Worm (Caenorhabditis elegans) whole organism, L2 larva: ENCODE results near the gene C18E9.7.

Experiments used
- C34F6.9 ChIP-seq: fragments of 150-350 bp; optimal IDR thresholded peaks from 2 replicates; lab custom pipeline; 2014; ENCODE audit warnings: missing biosample characterization, missing genetic modification characterization
- F13H6.1 ChIP-seq: sonication (generic microtip); optimal IDR thresholded peaks from 2 replicates; lab custom pipeline; 2016; ENCODE audit warnings: missing genetic modification characterization, missing compliant biosample characterization
- R02D3.7 ChIP-seq: fragments of 150-350 bp; optimal IDR thresholded peaks from 2 replicates; lab custom pipeline; 2014; ENCODE audit warnings: missing biosample characterization, missing genetic modification characterization
- Y55F3AM.14 ChIP-seq: fragments of 200-800 bp; sonication (Bioruptor generic); optimal IDR thresholded peaks from 2 replicates; lab custom pipeline; 2018; ENCODE audit warnings: mild to moderate bottlenecking, missing genetic modification characterization, missing compliant biosample characterization
- ZK546.5 ChIP-seq: sonication (generic microtip); optimal IDR thresholded peaks from 2 replicates; lab custom pipeline; 2017; ENCODE audit warnings: missing biosample characterization, missing genetic modification characterization
- alr-1 ChIP-seq: fragments of 150-350 bp; optimal IDR thresholded peaks from 2 replicates; lab custom pipeline; 2014; ENCODE audit warnings: missing biosample characterization, missing genetic modification characterization
- aly-2 ChIP-seq: fragments of 150-350 bp; optimal IDR thresholded peaks from 2 replicates; lab custom pipeline; 2014; ENCODE audit warnings: missing biosample characterization, missing genetic modification characterization
- ama-1 ChIP-seq: fragments of 150-350 bp; optimal IDR thresholded peaks from 2 replicates; lab custom pipeline; 2018; ENCODE audit warnings: inconsistent platforms
- blmp-1 ChIP-seq: sonication (generic microtip); optimal IDR thresholded peaks from 2 replicates; lab custom pipeline; 2017; ENCODE audit warnings: missing genetic modification characterization, mild to moderate bottlenecking, missing compliant biosample characterization, antibody characterized with exemption, moderate library complexity; ENCODE audit not compliant: insufficient read depth
- ceh-16 ChIP-seq: fragments of 150-350 bp; optimal IDR thresholded peaks from 2 replicates; lab custom pipeline; 2014; ENCODE audit warnings: missing biosample characterization, missing genetic modification characterization
- ceh-82 ChIP-seq: fragments of 150-350 bp; optimal IDR thresholded peaks from 2 replicates; lab custom pipeline; 2014; ENCODE audit warnings: missing biosample characterization, missing genetic modification characterization
- crh-2 ChIP-seq: sonication (generic microtip); optimal IDR thresholded peaks from 2 replicates; lab custom pipeline; 2017; ENCODE audit warnings: missing biosample characterization, missing genetic modification characterization
- dmd-4 ChIP-seq: sonication (generic microtip); optimal IDR thresholded peaks from 2 replicates; lab custom pipeline; 2017; ENCODE audit warnings: missing biosample characterization, missing genetic modification characterization
- egl-27 ChIP-seq: sonication (generic microtip); optimal IDR thresholded peaks from 3 replicates; lab custom pipeline; 2017; ENCODE audit warnings: missing biosample characterization, missing genetic modification reagents, missing genetic modification characterization
- elt-1 ChIP-seq: fragments of 150-350 bp; optimal IDR thresholded peaks from 2 replicates; lab custom pipeline; 2014; ENCODE audit warnings: missing biosample characterization, missing genetic modification characterization
- elt-3 ChIP-seq: sonication (generic microtip); optimal IDR thresholded peaks from 2 replicates; lab custom pipeline; 2017; ENCODE audit warnings: missing biosample characterization, missing genetic modification characterization
- fos-1 ChIP-seq: fragments of 150-350 bp; optimal IDR thresholded peaks from 2 replicates; lab custom pipeline; 2014; ENCODE audit warnings: missing biosample characterization, missing genetic modification characterization
- gmeb-1 ChIP-seq: fragments of 150-350 bp; optimal IDR thresholded peaks from 2 replicates; lab custom pipeline; 2014; ENCODE audit warnings: missing biosample characterization, missing genetic modification characterization
- lin-11 ChIP-seq: fragments of 150-350 bp; sonication (generic microtip); optimal IDR thresholded peaks from 2 replicates; lab custom pipeline; 2014; ENCODE audit warnings: missing biosample characterization, missing genetic modification characterization, inconsistent platforms, mixed read lengths
- lin-13 ChIP-seq: fragments of 150-350 bp; optimal IDR thresholded peaks from 2 replicates; lab custom pipeline; 2014; ENCODE audit warnings: missing biosample characterization, missing genetic modification reagents, missing genetic modification characterization
- lin-39 ChIP-seq: fragments of 150-350 bp; optimal IDR thresholded peaks from 2 replicates; lab custom pipeline; 2014; ENCODE audit warnings: missing biosample characterization, missing genetic modification reagents, missing genetic modification characterization
- lsy-2 ChIP-seq, 2 experiments: fragments of 150-350 bp in 1 of 2; sonication (generic microtip) in 1 of 2; optimal IDR thresholded peaks; 2 replicates each; lab custom pipeline; 2014 to 2017; ENCODE audit warnings: missing biosample characterization in 2 of 2, missing genetic modification characterization in 2 of 2
- mab-5 ChIP-seq: fragments of 150-350 bp; optimal IDR thresholded peaks from 2 replicates; lab custom pipeline; 2014; ENCODE audit warnings: missing biosample characterization, missing genetic modification characterization
- mbf-1 ChIP-seq: sonication (generic microtip); optimal IDR thresholded peaks from 2 replicates; lab custom pipeline; 2017; ENCODE audit warnings: missing biosample characterization, missing genetic modification characterization
- mdl-1 ChIP-seq, 2 experiments: fragments of 150-350 bp in 1 of 2; sonication (generic microtip) in 1 of 2; optimal IDR thresholded peaks; 2 replicates each; lab custom pipeline; 2017; ENCODE audit warnings: missing biosample characterization in 2 of 2, missing genetic modification characterization in 2 of 2
- nhr-10 ChIP-seq: sonication (generic microtip); optimal IDR thresholded peaks from 2 replicates; lab custom pipeline; 2017; ENCODE audit warnings: missing biosample characterization, missing genetic modification characterization
- nhr-11 ChIP-seq: fragments of 150-350 bp; optimal IDR thresholded peaks from 2 replicates; lab custom pipeline; 2014; ENCODE audit warnings: missing biosample characterization, missing genetic modification characterization
- nhr-12 ChIP-seq: fragments of 150-350 bp; optimal IDR thresholded peaks from 2 replicates; lab custom pipeline; 2014; ENCODE audit warnings: missing biosample characterization, missing genetic modification characterization
- nhr-129 ChIP-seq: fragments of 150-350 bp; optimal IDR thresholded peaks from 2 replicates; lab custom pipeline; 2014; ENCODE audit warnings: missing biosample characterization, missing genetic modification characterization
- nhr-21 ChIP-seq: fragments of 150-350 bp; optimal IDR thresholded peaks from 2 replicates; lab custom pipeline; 2014; ENCODE audit warnings: missing biosample characterization, missing genetic modification characterization
- nhr-23 ChIP-seq: fragments of 150-350 bp; optimal IDR thresholded peaks from 2 replicates; lab custom pipeline; 2014; ENCODE audit warnings: missing biosample characterization, missing genetic modification reagents, missing genetic modification characterization
- nhr-237 ChIP-seq: fragments of 150-350 bp; optimal IDR thresholded peaks from 2 replicates; lab custom pipeline; 2014; ENCODE audit warnings: missing biosample characterization, missing genetic modification characterization
- nhr-25 ChIP-seq: fragments of 150-350 bp; sonication (generic microtip); optimal IDR thresholded peaks from 3 replicates; lab custom pipeline; 2014; ENCODE audit warnings: missing biosample characterization, missing genetic modification characterization
- nhr-6 ChIP-seq: fragments of 150-350 bp; optimal IDR thresholded peaks from 2 replicates; lab custom pipeline; 2014; ENCODE audit warnings: missing biosample characterization, missing genetic modification characterization
- peb-1 ChIP-seq: fragments of 150-350 bp; optimal IDR thresholded peaks from 2 replicates; lab custom pipeline; 2014; ENCODE audit warnings: missing biosample characterization, missing genetic modification characterization
- sem-4 ChIP-seq: fragments of 150-350 bp; optimal IDR thresholded peaks from 2 replicates; lab custom pipeline; 2014; ENCODE audit warnings: missing biosample characterization, missing genetic modification reagents, missing genetic modification characterization
- skn-1 ChIP-seq: sonication (generic microtip); optimal IDR thresholded peaks from 2 replicates; lab custom pipeline; 2017; ENCODE audit warnings: missing biosample characterization, missing genetic modification characterization
- sma-3 ChIP-seq: sonication (generic microtip); optimal IDR thresholded peaks from 2 replicates; lab custom pipeline; 2016; ENCODE audit warnings: missing genetic modification reagents, missing genetic modification characterization, missing compliant biosample characterization
- sma-9 ChIP-seq, 2 experiments: fragments of 150-350 bp in 1 of 2; sonication (generic microtip) in 1 of 2; optimal IDR thresholded peaks; 2 replicates each; lab custom pipeline; 2014 to 2016; ENCODE audit warnings: missing genetic modification characterization in 2 of 2, mild to moderate bottlenecking in 1 of 2, missing biosample characterization in 1 of 2, missing compliant biosample characterization in 1 of 2, missing genetic modification reagents in 1 of 2, moderate library complexity in 1 of 2
- snpc-4 ChIP-seq: fragments of 150-350 bp; optimal IDR thresholded peaks from 2 replicates; lab custom pipeline; 2014; ENCODE audit warnings: missing biosample characterization, missing genetic modification characterization
- unc-39 ChIP-seq: fragments of 150-350 bp; optimal IDR thresholded peaks from 2 replicates; lab custom pipeline; 2014; ENCODE audit warnings: missing biosample characterization, missing genetic modification characterization
- unc-55 ChIP-seq: fragments of 150-350 bp; sonication (generic microtip); optimal IDR thresholded peaks from 3 replicates; lab custom pipeline; 2014; ENCODE audit warnings: missing biosample characterization, missing genetic modification reagents, missing genetic modification characterization
- unc-62 ChIP-seq: fragments of 150-350 bp; optimal IDR thresholded peaks from 2 replicates; lab custom pipeline; 2014; ENCODE audit warnings: missing biosample characterization, missing genetic modification reagents, missing genetic modification characterization
- zag-1 ChIP-seq: fragments of 150-350 bp; optimal IDR thresholded peaks from 2 replicates; lab custom pipeline; 2014; ENCODE audit warnings: missing biosample characterization, missing genetic modification characterization
- ztf-1 ChIP-seq: fragments of 200-800 bp; sonication (Bioruptor generic); conservative IDR thresholded peaks from 2 replicates; pipeline ENCODE4 v1.3.6; 2022; ENCODE audit warnings: missing genetic modification characterization, missing compliant biosample characterization
- ztf-11 ChIP-seq: sonication (generic microtip); optimal IDR thresholded peaks from 2 replicates; lab custom pipeline; 2017; ENCODE audit warnings: missing biosample characterization, missing genetic modification characterization
- ztf-4 ChIP-seq: fragments of 150-350 bp; optimal IDR thresholded peaks from 2 replicates; lab custom pipeline; 2014; ENCODE audit warnings: missing biosample characterization, missing genetic modification characterization

The C18E9.7 gene

ce11 chrII:8964835-8965234 lies 17.7 kb downstream of the C18E9.7 start, which contains the start of the genes ndub-3 and C18E9.2:
ndub-3 (minus strand) TSS chrII:8964890.
C18E9.2 (plus strand) TSS chrII:8965006.
- TF ChIP-seq unc-55 (GFP tag; lab: Kevin White, UChicago) (peak; percentile 78), lin-39 (tag; lab: Kevin White, UChicago) (no peak), dmd-4 (tag; lab: Kevin White, UChicago) (no peak), lsy-2 (tag; optimal IDR thresholded peaks at IDR 0.05; lab: Kevin White, UChicago) (peak in 1 of 2 experiments; percentile 66), nhr-129 (peak; percentile 60), C34F6.9 (tag; lab: Kevin White, UChicago) (peak; percentile 55), alr-1 (tag; lab: Kevin White, UChicago) (no peak), fos-1 (tag; lab: Kevin White, UChicago) (peak; percentile 32), lin-13 (GFP tag; lab: Kevin White, UChicago) (no peak), sma-3 (no peak), lin-11 (peak; percentile 52), crh-2 (tag; lab: Kevin White, UChicago) (peak; percentile 40)

ce11 chrII:8964049-8964448 lies 18.5 kb downstream of the C18E9.7 start, which contains the start of gene sftd-3:
sftd-3 (minus strand) TSS chrII:8964149.
- TF ChIP-seq aly-2 (tag; lab: Kevin White, UChicago) (no peak), mdl-1 (tag; optimal IDR thresholded peaks at IDR 0.05; lab: Kevin White, UChicago) (no peak), blmp-1 (tag; lab: Kevin White, UChicago) (no peak), mbf-1 (tag; lab: Kevin White, UChicago) (no peak), peb-1 (tag; lab: Kevin White, UChicago) (no peak)

DNA sequence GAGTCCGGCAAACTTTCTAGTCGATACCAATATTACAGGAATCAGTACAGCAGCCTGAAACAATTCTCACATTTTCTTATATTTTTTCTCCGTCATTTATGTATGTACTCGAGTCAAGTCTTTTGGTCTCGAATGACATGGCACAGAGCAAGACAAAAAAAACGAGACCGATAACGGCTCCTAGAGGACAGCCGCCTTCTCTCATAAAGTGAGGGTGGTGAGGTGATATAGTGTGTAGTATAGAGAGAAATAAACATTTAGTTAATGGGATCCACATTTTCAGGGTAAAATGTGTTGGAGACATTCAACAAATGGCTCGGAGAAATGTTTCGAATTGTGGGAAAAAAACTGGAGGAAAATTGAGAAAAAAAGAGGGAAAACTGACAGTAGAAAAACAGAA lies 20.4 kb downstream of the C18E9.7 start:
- TF ChIP-seq sma-9 (GFP tag; optimal IDR thresholded peaks at IDR 0.05; lab: Kevin White, UChicago) (peak; percentile 46), sma-9 (tag; optimal IDR thresholded peaks at IDR 0.05; lab: Kevin White, UChicago) (no peak), ztf-4 (no peak), skn-1 (tag; lab: Kevin White, UChicago) (no peak), C34F6.9 (tag; lab: Kevin White, UChicago) (peak; percentile 37), sem-4 (tag; lab: Kevin White, UChicago) (peak; percentile 7), egl-27 (tag; lab: Kevin White, UChicago) (no peak), mab-5 (peak; percentile 7), sma-3 (no peak), crh-2 (tag; lab: Kevin White, UChicago) (peak; percentile 23), ztf-1 (no peak), elt-3 (no peak), ceh-16 (tag; lab: Kevin White, UChicago) (no peak), Y55F3AM.14 (GFP tag; lab: Kevin White, UChicago) (no peak), R02D3.7 (tag; lab: Kevin White, UChicago) (no peak), nhr-237 (tag; lab: Kevin White, UChicago) (no peak), fos-1 (tag; lab: Kevin White, UChicago) (no peak), gmeb-1 (no peak), nhr-25 (tag; lab: Kevin White, UChicago) (no peak), lin-13 (GFP tag; lab: Kevin White, UChicago) (no peak), ztf-11 (tag; lab: Kevin White, UChicago) (no peak), mbf-1 (tag; lab: Kevin White, UChicago) (no peak), unc-62 (GFP tag; lab: Kevin White, UChicago) (no peak), nhr-21 (no peak), dmd-4 (tag; lab: Kevin White, UChicago) (no peak), nhr-11 (no peak), mdl-1 (tag; optimal IDR thresholded peaks at IDR 0.05; lab: Kevin White, UChicago) (no peak), snpc-4 (no peak), nhr-6 (tag; lab: Kevin White, UChicago) (no peak), lin-11 (no peak), ZK546.5 (tag; lab: Kevin White, UChicago) (no peak), nhr-23 (tag; lab: Kevin White, UChicago) (no peak), ama-1 (lab: Kevin White, UChicago) (no peak), alr-1 (tag; lab: Kevin White, UChicago) (no peak), lsy-2 (tag; optimal IDR thresholded peaks at IDR 0.05; lab: Kevin White, UChicago) (peak in 1 of 2 experiments; percentile 25), unc-55 (GFP tag; lab: Kevin White, UChicago) (no peak), peb-1 (tag; lab: Kevin White, UChicago) (no peak), aly-2 (tag; lab: Kevin White, UChicago) (no peak), lin-39 (tag; lab: Kevin White, UChicago) (peak; percentile 27), blmp-1 (tag; lab: Kevin White, UChicago) (no peak), zag-1 (no peak), nhr-12 (no peak), nhr-129 (peak; percentile 8), elt-1 (tag; lab: Kevin White, UChicago) (no peak), nhr-10 (tag; lab: Kevin White, UChicago) (no peak), unc-39 (tag; lab: Kevin White, UChicago) (no peak), ceh-82 (tag; lab: Kevin White, UChicago) (no peak), F13H6.1 (tag; lab: Kevin White, UChicago) (peak; percentile 30)
